Fruit fly (Drosophila melanogaster): Measurements from ENCODE around the gene Atg16.

The Atg16 gene

DNA sequence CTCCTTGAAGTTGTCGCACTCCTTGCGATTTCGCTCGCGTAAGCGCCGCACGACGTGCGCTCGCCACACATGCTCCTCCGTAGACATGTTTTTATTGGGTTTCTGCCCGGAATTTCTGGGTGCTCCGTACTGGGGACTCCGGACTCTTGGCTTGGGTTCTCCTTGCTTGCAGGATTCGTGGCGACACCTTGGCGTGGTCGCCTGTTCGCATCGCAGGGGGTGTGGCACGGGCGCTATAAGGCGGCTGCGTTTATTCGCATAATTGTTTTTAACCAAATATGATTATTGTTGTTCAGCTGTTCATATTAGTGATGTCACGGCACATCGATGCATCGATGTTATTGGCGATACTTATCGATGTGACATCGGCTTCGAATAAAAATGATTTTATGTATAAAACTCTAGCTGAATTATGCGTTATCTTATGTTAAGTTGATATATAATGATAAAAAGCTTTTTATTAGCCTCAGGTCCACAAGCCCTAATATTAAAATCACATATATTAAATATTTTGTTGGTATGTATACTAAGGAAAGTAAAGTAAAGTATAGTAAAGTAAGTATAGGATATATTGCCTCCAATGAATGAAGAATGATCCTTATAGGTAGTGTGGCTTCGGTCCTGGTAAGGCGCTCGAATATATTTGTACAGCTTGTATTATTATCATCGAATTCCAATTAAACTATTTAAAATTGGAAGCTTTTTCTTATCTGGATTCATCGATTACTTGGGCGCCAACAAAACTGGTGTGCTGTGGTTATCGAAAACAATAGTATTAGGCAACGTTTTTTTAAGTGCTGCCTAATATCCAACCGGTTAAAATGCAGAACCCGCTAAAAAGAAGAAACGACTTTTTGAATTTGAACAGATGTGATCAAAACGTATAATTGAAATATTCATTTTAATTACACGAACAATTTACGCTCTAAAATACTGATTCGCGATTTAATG lies at the start of gene Atg16 (continued):
- TF ChIP-seq CG12769 (tag; optimal IDR thresholded peaks at IDR 0.05) (no peak), Gsc (GFP tag; IDR thresholded peaks at IDR 0.05) (no peak), CG10959 (GFP tag; IDR thresholded peaks at IDR 0.05) (no peak), eve (GFP tag; optimal IDR thresholded peaks at IDR 0.05) (no peak), CG7271 (tag; optimal IDR thresholded peaks at IDR 0.05) (no peak), CG2875 (GFP tag; optimal IDR thresholded peaks at IDR 0.05) (no peak), dan (GFP tag; IDR thresholded peaks at IDR 0.05) (no peak), Dip3 (GFP tag; optimal IDR thresholded peaks at IDR 0.05) (no peak), Lpt (GFP tag; optimal IDR thresholded peaks at IDR 0.05) (no peak), Doc3 (GFP tag; IDR thresholded peaks at IDR 0.05; ENCODE audit: partially characterized antibody) (peak; percentile 92), en (GFP tag; optimal IDR thresholded peaks at IDR 0.05) (no peak), CG3838 (GFP tag; optimal IDR thresholded peaks at IDR 0.05) (no peak), CG6854 (GFP tag; optimal IDR thresholded peaks at IDR 0.05) (no peak), CG10366 (GFP tag; IDR thresholded peaks at IDR 0.05) (no peak), C15 (GFP tag; IDR thresholded peaks at IDR 0.05) (no peak), CG14965 (GFP tag; optimal IDR thresholded peaks at IDR 0.05; ENCODE audit: borderline replicate concordance) (no peak), sd (tag; optimal IDR thresholded peaks at IDR 0.05) (no peak), CG8765 (GFP tag; IDR thresholded peaks at IDR 0.05) (no peak), CoRest (tag; optimal IDR thresholded peaks at IDR 0.05) (no peak), B-H2 (GFP tag; optimal IDR thresholded peaks at IDR 0.05) (no peak), knrl (GFP tag; IDR thresholded peaks at IDR 0.05; ENCODE audit: partially characterized antibody) (peak; percentile 93), CG1832 (GFP tag; optimal IDR thresholded peaks at IDR 0.05) (no peak), Camta (GFP tag; optimal IDR thresholded peaks at IDR 0.05) (no peak), Six4 (GFP tag; optimal IDR thresholded peaks at IDR 0.05) (no peak), CG10147 (GFP tag; optimal IDR thresholded peaks at IDR 0.05) (no peak), lbe (GFP tag; optimal IDR thresholded peaks at IDR 0.05) (peak; percentile 50), br (optimal IDR thresholded peaks at IDR 0.05) (no peak), nmo (GFP tag; optimal IDR thresholded peaks at IDR 0.05) (peak; percentile 7), crc (GFP tag; optimal IDR thresholded peaks at IDR 0.05) (no peak), NFAT (GFP tag; IDR thresholded peaks at IDR 0.05) (no peak), CG12299 (tag; optimal IDR thresholded peaks at IDR 0.05) (no peak), Atf3 (GFP tag; optimal IDR thresholded peaks at IDR 0.05) (no peak), CG13296 (GFP tag; optimal IDR thresholded peaks at IDR 0.05) (no peak), CG30431 (GFP tag; optimal IDR thresholded peaks at IDR 0.05) (no peak), CG8388 (GFP tag; optimal IDR thresholded peaks at IDR 0.05) (no peak), luna (GFP tag; optimal IDR thresholded peaks at IDR 0.05) (no peak), Tbp (GFP tag; optimal IDR thresholded peaks at IDR 0.05) (no peak), CG6272 (GFP tag; IDR thresholded peaks at IDR 0.05) (no peak), CG4617 (GFP tag; optimal IDR thresholded peaks at IDR 0.05; ENCODE audit: borderline replicate concordance) (peak; percentile 39), zf30C (GFP tag; optimal IDR thresholded peaks at IDR 0.05) (no peak), Myb (GFP tag; optimal IDR thresholded peaks at IDR 0.05) (peak; percentile 90), mld (GFP tag; IDR thresholded peaks at IDR 0.05; ENCODE audit: partially characterized antibody) (peak; percentile 93), CG7839 (tag; optimal IDR thresholded peaks at IDR 0.05) (no peak), CG7372 (GFP tag; IDR thresholded peaks at IDR 0.05) (no peak), Ets65A (GFP tag) (peak; percentile 68), BtbVII (GFP tag; optimal IDR thresholded peaks at IDR 0.05) (no peak), Sry-δ (GFP tag; optimal IDR thresholded peaks at IDR 0.05) (peak; percentile 81), fru (optimal IDR thresholded peaks at IDR 0.05) (no peak), repo (GFP tag; optimal IDR thresholded peaks at IDR 0.05) (no peak), toy (GFP tag; IDR thresholded peaks at IDR 0.05) (no peak), CG2678 (tag; optimal IDR thresholded peaks at IDR 0.05) (no peak)

All from whole organism, embryonic.